Fruit fly (Drosophila melanogaster) whole organism, embryonic: Measurements from ENCODE around the gene CG17207.

Source experiments
- Adf1 ChIP-seq: fragments of 200-800 bp; sonication (Bioruptor generic); IDR thresholded peaks from 2 replicates; pipeline ENCODE4 v1.3.6; 2022; ENCODE audit warnings: missing biosample characterization, missing genetic modification characterization
- Asciz ChIP-seq: fragments of 200-800 bp; sonication (Bioruptor generic); optimal IDR thresholded peaks from 2 replicates; lab custom pipeline; 2017; ENCODE audit warnings: missing biosample characterization, mild to moderate bottlenecking, missing genetic modification characterization, missing genetic modification reagents
- Atf6 ChIP-seq: fragments of 200-800 bp; sonication (Bioruptor generic); IDR thresholded peaks from 2 replicates; pipeline ENCODE4 v1.3.6; 2022; ENCODE audit warnings: missing biosample characterization, missing genetic modification characterization
- Bdp1 ChIP-seq: fragments of 200-800 bp; sonication (Bioruptor generic); optimal IDR thresholded peaks from 3 replicates; lab custom pipeline; 2016; ENCODE audit warnings: missing biosample characterization, missing genetic modification characterization
- CG11456 ChIP-seq: fragments of 200-800 bp; sonication (Bioruptor generic); IDR thresholded peaks from 3 replicates; pipeline ENCODE4 v1.3.6; 2022; ENCODE audit warnings: missing biosample characterization, missing genetic modification characterization
- CG11723 ChIP-seq: fragments of 200-800 bp; sonication (Bioruptor generic); optimal IDR thresholded peaks from 2 replicates; lab custom pipeline; 2017; ENCODE audit warnings: missing biosample characterization, mild to moderate bottlenecking, missing genetic modification characterization
- CG12236 ChIP-seq: fragments of 200-800 bp; sonication (Bioruptor generic); optimal IDR thresholded peaks from 2 replicates; lab custom pipeline; 2016; ENCODE audit warnings: missing biosample characterization, missing genetic modification characterization
- CG13424 ChIP-seq: fragments of 200-800 bp; sonication (Bioruptor generic); optimal IDR thresholded peaks from 2 replicates; lab custom pipeline; 2019; ENCODE audit warnings: missing biosample characterization, mild to moderate bottlenecking, missing genetic modification characterization, moderate library complexity
- CG14014 ChIP-seq: fragments of 200-800 bp; sonication (Bioruptor generic); IDR thresholded peaks from 2 replicates; pipeline ENCODE4 v1.3.6; 2022; ENCODE audit warnings: missing biosample characterization, missing genetic modification characterization
- CG15269 ChIP-seq: fragments of 200-800 bp; sonication (Bioruptor generic); optimal IDR thresholded peaks from 2 replicates; lab custom pipeline; 2018; ENCODE audit warnings: missing biosample characterization, mild to moderate bottlenecking, missing genetic modification characterization, moderate library complexity
- CG1647 ChIP-seq: fragments of 200-800 bp; sonication (Bioruptor generic); optimal IDR thresholded peaks from 3 replicates; lab custom pipeline; 2016; ENCODE audit warnings: missing biosample characterization, missing genetic modification characterization
- CG17829 ChIP-seq: fragments of 200-800 bp; optimal IDR thresholded peaks from 2 replicates; lab custom pipeline; 2019; ENCODE audit warnings: missing biosample characterization, mild to moderate bottlenecking, missing genetic modification characterization, moderate library complexity
- CG18599 ChIP-seq: fragments of 200-800 bp; sonication (Bioruptor generic); optimal IDR thresholded peaks from 3 replicates; lab custom pipeline; 2017; ENCODE audit warnings: missing biosample characterization, missing genetic modification characterization, mild to moderate bottlenecking, moderate library complexity, missing genetic modification reagents
- CG34422 ChIP-seq: fragments of 200-800 bp; sonication (Bioruptor generic); IDR thresholded peaks from 3 replicates; pipeline ENCODE4 v1.3.6; 2022; ENCODE audit warnings: missing biosample characterization, missing genetic modification characterization
- CG3847 ChIP-seq: fragments of 200-800 bp; sonication (Bioruptor generic); IDR thresholded peaks from 2 replicates; pipeline ENCODE4 v1.3.6; 2022; ENCODE audit warnings: missing biosample characterization, missing genetic modification characterization
- CG4617 ChIP-seq: fragments of 200-800 bp; sonication (Bioruptor generic); optimal IDR thresholded peaks from 3 replicates; lab custom pipeline; 2016; ENCODE audit warnings: missing biosample characterization, missing genetic modification characterization, borderline replicate concordance
- CG4854 ChIP-seq: fragments of 200-800 bp; sonication (Bioruptor generic); optimal IDR thresholded peaks from 2 replicates; lab custom pipeline; 2016; ENCODE audit warnings: missing biosample characterization, missing genetic modification characterization, inconsistent platforms
- CG6175 ChIP-seq: fragments of 200-800 bp; sonication (Bioruptor generic); IDR thresholded peaks from 3 replicates; pipeline ENCODE4 v1.3.6; 2022; ENCODE audit warnings: missing biosample characterization, missing genetic modification characterization
- CG7786 ChIP-seq: fragments of 200-800 bp; sonication (Bioruptor generic); optimal IDR thresholded peaks from 2 replicates; lab custom pipeline; 2016; ENCODE audit warnings: missing biosample characterization, missing genetic modification characterization
- CG7987 ChIP-seq: fragments of 200-800 bp; sonication (Bioruptor generic); optimal IDR thresholded peaks from 2 replicates; lab custom pipeline; 2018; ENCODE audit warnings: missing biosample characterization, mild to moderate bottlenecking, missing genetic modification characterization, moderate library complexity
- CG8089 ChIP-seq: fragments of 200-800 bp; sonication (Bioruptor generic); optimal IDR thresholded peaks from 3 replicates; lab custom pipeline; 2016; ENCODE audit warnings: missing biosample characterization, missing genetic modification characterization
- CG8290 ChIP-seq, 3 experiments: fragments of 200-800 bp; sonication (Bioruptor generic); optimal IDR thresholded peaks; 2 replicates each; lab custom pipeline; 2016 to 2019; ENCODE audit warnings: missing biosample characterization in 3 of 3, missing genetic modification characterization in 3 of 3, mild to moderate bottlenecking in 2 of 3, moderate library complexity in 1 of 3
- CG8765 ChIP-seq: fragments of 200-800 bp; sonication (Bioruptor generic); IDR thresholded peaks from 2 replicates; pipeline ENCODE4 v1.3.6; 2022; ENCODE audit warnings: missing biosample characterization, missing genetic modification characterization
- Camta ChIP-seq: fragments of 200-800 bp; sonication (Bioruptor generic); optimal IDR thresholded peaks from 2 replicates; lab custom pipeline; 2016; ENCODE audit warnings: missing biosample characterization, missing genetic modification characterization
- D19B ChIP-seq: fragments of 200-800 bp; sonication (Bioruptor generic); optimal IDR thresholded peaks from 2 replicates; lab custom pipeline; 2017; ENCODE audit warnings: missing biosample characterization, mild to moderate bottlenecking, missing genetic modification characterization
- Dek ChIP-seq: fragments of 200-800 bp; sonication (Bioruptor generic); optimal IDR thresholded peaks from 3 replicates; lab custom pipeline; 2019; ENCODE audit warnings: missing biosample characterization, mild to moderate bottlenecking, missing genetic modification characterization, moderate library complexity
- Dref ChIP-seq: fragments of 200-800 bp; sonication (Bioruptor generic); IDR thresholded peaks from 2 replicates; pipeline ENCODE4 v1.3.6; 2022; ENCODE audit warnings: missing biosample characterization, missing genetic modification characterization
- Fer1 ChIP-seq: fragments of 200-800 bp; sonication (Bioruptor generic); optimal IDR thresholded peaks from 2 replicates; lab custom pipeline; 2017; ENCODE audit warnings: missing biosample characterization, mild to moderate bottlenecking, missing genetic modification characterization
- HmgD ChIP-seq: fragments of 200-800 bp; sonication (Bioruptor generic); optimal IDR thresholded peaks from 3 replicates; lab custom pipeline; 2016; ENCODE audit warnings: missing biosample characterization, missing genetic modification characterization
- Hmx ChIP-seq: fragments of 200-800 bp; sonication (Bioruptor generic); optimal IDR thresholded peaks from 2 replicates; lab custom pipeline; 2016; ENCODE audit warnings: missing biosample characterization, missing genetic modification characterization
- Hsf ChIP-seq: fragments of 200-800 bp; sonication (Bioruptor generic); optimal IDR thresholded peaks from 3 replicates; lab custom pipeline; 2016; ENCODE audit warnings: missing biosample characterization, missing genetic modification characterization
- Kr ChIP-seq: fragments of 200-800 bp; sonication (Bioruptor generic); optimal IDR thresholded peaks from 2 replicates; lab custom pipeline; 2017; ENCODE audit warnings: missing biosample characterization, mild to moderate bottlenecking, missing genetic modification characterization
- MBD-R2 ChIP-seq: fragments of 200-800 bp; sonication (Bioruptor generic); IDR thresholded peaks from 2 replicates; pipeline ENCODE4 v1.3.6; 2022; ENCODE audit warnings: missing biosample characterization, missing genetic modification characterization
- Mrtf ChIP-seq: fragments of 200-800 bp; sonication (Bioruptor generic); IDR thresholded peaks from 3 replicates; pipeline ENCODE4 v1.3.6; 2022; ENCODE audit warnings: missing biosample characterization, missing genetic modification characterization
- Opbp ChIP-seq: fragments of 200-800 bp; sonication (Bioruptor generic); IDR thresholded peaks from 3 replicates; pipeline ENCODE4 v1.3.6; 2022; ENCODE audit warnings: missing biosample characterization, missing genetic modification characterization; ENCODE audit not compliant: partially characterized antibody
- Sin3A ChIP-seq: fragments of >200 bp; optimal IDR thresholded peaks from 2 replicates; lab custom pipeline; 2018
- Sry-δ ChIP-seq: fragments of 200-800 bp; sonication (Bioruptor generic); optimal IDR thresholded peaks from 2 replicates; lab custom pipeline; 2016; ENCODE audit warnings: missing biosample characterization, missing genetic modification characterization
- Ssrp ChIP-seq: fragments of 200-800 bp; sonication (Bioruptor generic); optimal IDR thresholded peaks from 2 replicates; lab custom pipeline; 2018; ENCODE audit warnings: missing biosample characterization, mild to moderate bottlenecking, missing genetic modification characterization, moderate library complexity
- Xrp1 ChIP-seq: fragments of 200-800 bp; sonication (Bioruptor generic); IDR thresholded peaks from 2 replicates; pipeline ENCODE4 v1.3.6; 2022; ENCODE audit warnings: missing biosample characterization, missing genetic modification characterization
- YL-1 ChIP-seq: fragments of 200-800 bp; sonication (Bioruptor generic); optimal IDR thresholded peaks from 3 replicates; lab custom pipeline; 2017; ENCODE audit warnings: missing biosample characterization, mild to moderate bottlenecking, missing genetic modification characterization
- aop ChIP-seq: fragments of 200-800 bp; sonication (Bioruptor generic); IDR thresholded peaks from 2 replicates; pipeline ENCODE4 v1.3.6; 2022; ENCODE audit warnings: missing biosample characterization, missing genetic modification characterization
- dimm ChIP-seq: fragments of 200-800 bp; sonication (Bioruptor generic); IDR thresholded peaks from 2 replicates; pipeline ENCODE4 v1.3.6; 2022; ENCODE audit warnings: missing biosample characterization, missing genetic modification characterization
- gt ChIP-seq: fragments of 200-800 bp; sonication (Bioruptor generic); IDR thresholded peaks from 2 replicates; pipeline ENCODE4 v1.3.6; 2022; ENCODE audit warnings: missing biosample characterization, missing genetic modification characterization
- hb ChIP-seq: fragments of 200-800 bp; sonication (Bioruptor generic); IDR thresholded peaks from 3 replicates; pipeline ENCODE4 v1.3.6; 2022; ENCODE audit warnings: missing biosample characterization, missing genetic modification characterization; ENCODE audit not compliant: partially characterized antibody
- mam ChIP-seq: fragments of 200-800 bp; sonication (Bioruptor generic); optimal IDR thresholded peaks from 3 replicates; lab custom pipeline; 2016; ENCODE audit warnings: missing biosample characterization, missing genetic modification characterization
- pum ChIP-seq: fragments of 200-800 bp; sonication (Bioruptor generic); optimal IDR thresholded peaks from 2 replicates; lab custom pipeline; 2016; ENCODE audit warnings: missing biosample characterization, missing genetic modification characterization
- rib ChIP-seq: fragments of 200-800 bp; sonication (Bioruptor generic); IDR thresholded peaks from 2 replicates; pipeline ENCODE4 v1.3.6; 2022; ENCODE audit warnings: missing biosample characterization, missing genetic modification characterization
- stwl ChIP-seq: fragments of 200-800 bp; sonication (Bioruptor generic); optimal IDR thresholded peaks from 3 replicates; lab custom pipeline; 2018; ENCODE audit warnings: missing biosample characterization, mild to moderate bottlenecking, missing genetic modification characterization, moderate library complexity
- sug ChIP-seq: fragments of 200-800 bp; optimal IDR thresholded peaks from 2 replicates; lab custom pipeline; 2019; ENCODE audit warnings: missing biosample characterization, mild to moderate bottlenecking, missing genetic modification characterization, moderate library complexity
- trem ChIP-seq: fragments of 200-800 bp; optimal IDR thresholded peaks from 3 replicates; lab custom pipeline; 2019; ENCODE audit warnings: missing biosample characterization, mild to moderate bottlenecking, missing genetic modification characterization, moderate library complexity
- tup ChIP-seq: fragments of 200-800 bp; sonication (Bioruptor generic); optimal IDR thresholded peaks from 2 replicates; lab custom pipeline; 2016; ENCODE audit warnings: missing biosample characterization, mild to moderate bottlenecking, missing genetic modification characterization, moderate library complexity

Gene CG17207

DNA sequence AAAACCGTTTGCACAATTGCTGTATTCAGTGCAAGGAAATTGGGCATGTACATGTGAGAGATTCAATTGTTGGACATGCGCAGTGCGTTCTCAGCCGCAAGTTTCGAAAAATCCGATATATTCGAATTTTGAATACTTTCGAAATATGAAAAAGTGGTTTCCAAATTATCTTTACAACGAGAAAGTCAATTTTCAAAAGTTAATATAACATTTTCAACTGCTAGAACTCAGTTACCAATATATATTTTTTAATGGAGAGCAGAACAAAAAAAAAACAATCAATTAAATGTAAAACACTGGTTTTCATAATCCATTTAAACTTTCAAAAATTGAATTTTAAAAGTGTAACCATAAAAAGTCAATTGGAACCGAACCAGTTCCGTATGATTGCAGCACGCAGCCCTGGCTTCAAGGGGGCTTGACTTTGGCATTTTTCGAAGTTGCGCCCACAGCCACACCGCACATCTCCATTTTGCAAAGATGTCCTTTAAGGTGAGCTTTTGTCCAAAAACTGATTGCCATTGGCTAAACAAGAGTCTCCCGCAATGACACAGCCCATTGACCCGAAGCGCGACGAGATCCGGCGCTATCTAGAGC is 16.5 kb downstream of the CG17207 start, which contains the start of the genes Scgbeta and CG17202 (continued):
- TF ChIP-seq tup (GFP tag; lab: Kevin White, UChicago) (no peak), CG14014 (peak; percentile 35; the same call in 1 of the 2 replicates), mam (GFP tag; lab: Kevin White, UChicago) (peak; percentile 28), rib (GFP tag; lab: Robert Waterston, UW) (no peak), CG11723 (no peak), Asciz (no peak), Camta (GFP tag; lab: Kevin White, UChicago) (no peak), stwl (tag; lab: Kevin White, UChicago) (peak; percentile 41), Ssrp (tag; lab: Kevin White, UChicago) (no peak), Dek (tag; lab: Kevin White, UChicago) (peak; percentile 32), CG1647 (GFP tag; lab: Kevin White, UChicago) (no peak), CG15269 (tag; lab: Kevin White, UChicago) (no peak), Kr (no peak), CG13424 (tag; lab: Kevin White, UChicago) (peak; percentile 41), CG11456 (GFP tag; lab: Robert Waterston, UW) (peak; percentile 38; the same call in 1 of the 3 replicates), CG8089 (GFP tag; lab: Kevin White, UChicago) (no peak), pum (GFP tag; lab: Kevin White, UChicago) (no peak), CG7987 (GFP tag; lab: Kevin White, UChicago) (no peak), Hmx (GFP tag; lab: Kevin White, UChicago) (no peak), CG12236 (GFP tag; lab: Kevin White, UChicago) (no peak), Fer1 (GFP tag; lab: Kevin White, UChicago) (peak; percentile 10), Sry-δ (GFP tag; lab: Kevin White, UChicago) (peak; percentile 43), D19B (GFP tag; lab: Kevin White, UChicago) (no peak), CG3847 (GFP tag; lab: Robert Waterston, UW) (peak; percentile 39; the same call in 1 of the 2 replicates), dimm (GFP tag; lab: Robert Waterston, UW) (no peak), CG18599 (GFP tag; lab: Kevin White, UChicago) (no peak), CG4617 (GFP tag; lab: Kevin White, UChicago) (peak; percentile 84), hb (GFP tag; lab: Robert Waterston, UW) (no peak), gt (GFP tag; lab: Robert Waterston, UW) (no peak), CG6175 (GFP tag; lab: Robert Waterston, UW) (no peak), Mrtf (GFP tag; lab: Robert Waterston, UW) (no peak), HmgD (GFP tag; lab: Kevin White, UChicago) (no peak), sug (tag; lab: Kevin White, UChicago) (no peak), YL-1 (GFP tag; lab: Kevin White, UChicago) (peak; percentile 59), MBD-R2 (peak; percentile 95), aop (GFP tag; lab: Robert Waterston, UW) (no peak), CG7786 (GFP tag; lab: Kevin White, UChicago) (peak; percentile 3), Adf1 (GFP tag; lab: Robert Waterston, UW) (no peak), CG34422 (GFP tag; lab: Robert Waterston, UW) (no peak), Atf6 (GFP tag; lab: Robert Waterston, UW) (no peak), Opbp (0 out of 3 replicates have a peak, but pooled peaks have one; percentile 22), Sin3A (lab: Kevin White, UChicago) (peak; percentile 59), CG8290 (GFP tag; optimal IDR thresholded peaks at IDR 0.05; lab: Kevin White, UChicago) (no peak), CG8290 (tag; optimal IDR thresholded peaks at IDR 0.05; lab: Kevin White, UChicago) (no peak), Xrp1 (GFP tag; lab: Robert Waterston, UW) (no peak), CG8765 (GFP tag; lab: Robert Waterston, UW) (no peak), Dref (peak; percentile 45; the same call in 1 of the 2 replicates), CG4854 (GFP tag; lab: Kevin White, UChicago) (no peak), Hsf (peak; percentile 17), trem (tag; lab: Kevin White, UChicago) (peak; percentile 25), CG17829 (tag; lab: Kevin White, UChicago) (peak; percentile 27), Bdp1 (no peak)
